Worm (Caenorhabditis elegans) whole organism, young adult: Measurements from ENCODE around the gene sde-2.

Experiments
- B0261.1 ChIP-seq: sonication (generic microtip); optimal IDR thresholded peaks from 2 replicates; lab custom pipeline; 2016; ENCODE audit warnings: mild to moderate bottlenecking, missing genetic modification characterization, moderate library complexity, missing compliant biosample characterization
- C17E4.6 ChIP-seq: fragments of 200-800 bp; sonication (Bioruptor generic); IDR thresholded peaks from 2 replicates; pipeline ENCODE4 v1.3.6; 2022; ENCODE audit warnings: missing genetic modification reagents, missing genetic modification characterization, missing compliant biosample characterization
- D2030.7 ChIP-seq: fragments of 200-800 bp; sonication (Bioruptor generic); IDR thresholded peaks from 2 replicates; pipeline ENCODE4 v1.3.6; 2022; ENCODE audit warnings: missing genetic modification reagents, missing genetic modification characterization, missing compliant biosample characterization
- F10E7.11 ChIP-seq: sonication (generic microtip); optimal IDR thresholded peaks from 2 replicates; lab custom pipeline; 2017; ENCODE audit warnings: mild to moderate bottlenecking, missing genetic modification characterization, moderate library complexity, missing compliant biosample characterization
- Y53F4B.3 ChIP-seq: fragments of 200-800 bp; sonication (Bioruptor generic); IDR thresholded peaks from 2 replicates; pipeline ENCODE4 v1.3.6; 2022; ENCODE audit warnings: missing genetic modification reagents, missing genetic modification characterization, missing compliant biosample characterization
- Y95B8A.8 ChIP-seq: fragments of 200-800 bp; sonication (Bioruptor generic); IDR thresholded peaks from 2 replicates; pipeline ENCODE4 v1.3.6; 2022; ENCODE audit warnings: missing genetic modification reagents, missing genetic modification characterization, missing compliant biosample characterization
- aptf-2 ChIP-seq: fragments of 200-800 bp; sonication (Bioruptor generic); conservative IDR thresholded peaks from 2 replicates; pipeline ENCODE4 v1.3.6; 2022; ENCODE audit warnings: missing genetic modification reagents, missing genetic modification characterization, missing compliant biosample characterization
- attf-3 ChIP-seq: fragments of 200-800 bp; sonication (Bioruptor generic); conservative IDR thresholded peaks from 2 replicates; pipeline ENCODE4 v1.3.6; 2022; ENCODE audit warnings: missing genetic modification reagents, missing genetic modification characterization, missing compliant biosample characterization
- bed-2 ChIP-seq: fragments of 200-800 bp; sonication (Bioruptor generic); IDR thresholded peaks from 2 replicates; pipeline ENCODE4 v1.3.6; 2022; ENCODE audit warnings: missing genetic modification reagents, missing genetic modification characterization, missing compliant biosample characterization
- ceh-27 ChIP-seq: fragments of 200-800 bp; sonication (Bioruptor generic); optimal IDR thresholded peaks from 2 replicates; lab custom pipeline; 2018; ENCODE audit warnings: mild to moderate bottlenecking, missing genetic modification characterization, moderate library complexity, missing compliant biosample characterization
- ets-4 ChIP-seq: fragments of 200-800 bp; sonication (Bioruptor generic); optimal IDR thresholded peaks from 2 replicates; lab custom pipeline; 2018; ENCODE audit warnings: mild to moderate bottlenecking, missing genetic modification characterization, missing compliant biosample characterization
- fkh-3 ChIP-seq: sonication (generic microtip); optimal IDR thresholded peaks from 2 replicates; lab custom pipeline; 2016; ENCODE audit warnings: mild to moderate bottlenecking, missing genetic modification characterization, missing compliant biosample characterization
- him-1 ChIP-seq: sonication (generic microtip); optimal IDR thresholded peaks from 2 replicates; lab custom pipeline; 2016; ENCODE audit warnings: missing genotype, missing genetic modification reagents, missing genetic modification characterization, missing compliant biosample characterization
- hrde-1 ChIP-seq: sonication (generic microtip); optimal IDR thresholded peaks from 2 replicates; lab custom pipeline; 2016; ENCODE audit warnings: missing genetic modification characterization, mild to moderate bottlenecking, missing compliant biosample characterization, moderate library complexity, missing genotype, missing genetic modification reagents, borderline replicate concordance
- hsf-1 ChIP-seq: fragments of 200-800 bp; sonication (Bioruptor generic); IDR thresholded peaks from 2 replicates; pipeline ENCODE4 v1.3.6; 2022; ENCODE audit warnings: missing genetic modification reagents, missing genetic modification characterization, missing compliant biosample characterization
- lag-1 ChIP-seq: fragments of 200-800 bp; sonication (Bioruptor generic); IDR thresholded peaks from 2 replicates; pipeline ENCODE4 v1.3.6; 2022; ENCODE audit warnings: missing genetic modification reagents, missing genetic modification characterization, missing compliant biosample characterization
- let-607 ChIP-seq, 2 experiments: fragments of 200-800 bp in 1 of 2; sonication (Bioruptor generic) in 1 of 2; sonication (generic microtip) in 1 of 2; optimal IDR thresholded peaks; 2 replicates each; lab custom pipeline; 2016 to 2018; ENCODE audit warnings: mild to moderate bottlenecking in 2 of 2, missing compliant biosample characterization in 2 of 2, missing genetic modification characterization in 2 of 2, moderate library complexity in 2 of 2, missing genotype in 1 of 2
- lin-54 ChIP-seq: fragments of 200-800 bp; sonication (Bioruptor generic); optimal IDR thresholded peaks from 2 replicates; lab custom pipeline; 2018; ENCODE audit warnings: mild to moderate bottlenecking, missing genetic modification characterization, missing compliant biosample characterization
- lsl-1 ChIP-seq: fragments of 200-800 bp; sonication (Bioruptor generic); optimal IDR thresholded peaks from 2 replicates; lab custom pipeline; 2018; ENCODE audit warnings: mild to moderate bottlenecking, missing genetic modification characterization, moderate library complexity, missing compliant biosample characterization
- madf-6 ChIP-seq: fragments of 200-800 bp; sonication (Bioruptor generic); IDR thresholded peaks from 2 replicates; pipeline ENCODE4 v1.3.6; 2022; ENCODE audit warnings: missing genetic modification reagents, missing genetic modification characterization, missing compliant biosample characterization
- madf-8 ChIP-seq: fragments of 200-800 bp; sonication (Bioruptor generic); conservative IDR thresholded peaks from 2 replicates; pipeline ENCODE4 v1.3.6; 2022; ENCODE audit warnings: missing genetic modification reagents, missing genetic modification characterization, missing compliant biosample characterization
- mcd-1 ChIP-seq: fragments of 200-800 bp; sonication (Bioruptor generic); IDR thresholded peaks from 2 replicates; pipeline ENCODE4 v1.3.6; 2022; ENCODE audit warnings: missing genetic modification reagents, missing genetic modification characterization, missing compliant biosample characterization
- mel-28 ChIP-seq: sonication (generic microtip); optimal IDR thresholded peaks from 2 replicates; lab custom pipeline; 2016; ENCODE audit warnings: borderline replicate concordance, mild to moderate bottlenecking, missing genetic modification characterization, missing compliant biosample characterization
- mxl-1 ChIP-seq: sonication (generic microtip); optimal IDR thresholded peaks from 2 replicates; lab custom pipeline; 2016; ENCODE audit warnings: missing genetic modification characterization, missing compliant biosample characterization
- snpc-3.4 ChIP-seq: sonication (generic microtip); optimal IDR thresholded peaks from 2 replicates; lab custom pipeline; 2017; ENCODE audit warnings: missing genetic modification characterization, mild to moderate bottlenecking, missing compliant biosample characterization, antibody characterized with exemption, moderate library complexity, missing genotype, missing genetic modification reagents
- snpc-4 ChIP-seq, 5 experiments: fragments of 150-350 bp in 1 of 5; sonication (generic microtip) in 4 of 5; optimal IDR thresholded peaks; 2 replicates each; lab custom pipeline; 2014 to 2018; ENCODE audit warnings: missing genetic modification characterization in 5 of 5, missing biosample characterization in 3 of 5, antibody characterized with exemption in 2 of 5, mild to moderate bottlenecking in 2 of 5, missing compliant biosample characterization in 2 of 5, missing genotype in 2 of 5, moderate library complexity in 2 of 5, missing genetic modification reagents in 1 of 5
- unc-62 ChIP-seq: fragments of 150-350 bp; optimal IDR thresholded peaks from 2 replicates; lab custom pipeline; 2014; ENCODE audit warnings: missing biosample characterization, missing genetic modification reagents, missing genetic modification characterization
- xnd-1 ChIP-seq: sonication (generic microtip); optimal IDR thresholded peaks from 2 replicates; lab custom pipeline; 2016; ENCODE audit warnings: missing genotype, missing genetic modification reagents, missing genetic modification characterization, missing compliant biosample characterization
- zim-3 ChIP-seq: sonication (generic microtip); optimal IDR thresholded peaks from 2 replicates; lab custom pipeline; 2017; ENCODE audit warnings: mild to moderate bottlenecking, missing genetic modification characterization, moderate library complexity, missing compliant biosample characterization

sde-2 gene

ce11 chrV:13589494-13590176 lies 37.7 kb upstream of the sde-2 start, which contains the start of the genes F53F4.2 and F53F4.18:
TSS of gene F53F4.2 (minus strand) at chrV:13589594.
TSS of gene F53F4.18 (plus strand) at chrV:13590126.
- TF ChIP-seq zim-3 (tag; lab: Kevin White, UChicago) (no peak), C17E4.6 (GFP tag; lab: Robert Waterston, UW) (no peak), Y53F4B.3 (GFP tag; lab: Robert Waterston, UW) (no peak)

- TF ChIP-seq mcd-1 (GFP tag; lab: Robert Waterston, UW) (peak; percentile 92), lag-1 (GFP tag; lab: Robert Waterston, UW) (no peak), bed-2 (GFP tag; lab: Robert Waterston, UW) (no peak), ets-4 (no peak), let-607 (tag; optimal IDR thresholded peaks at IDR 0.05; lab: Kevin White, UChicago) (no peak), ceh-27 (GFP tag; lab: Kevin White, UChicago) (no peak), lsl-1 (GFP tag; lab: Kevin White, UChicago) (peak; percentile 32), C17E4.6 (GFP tag; lab: Robert Waterston, UW) (no peak), Y95B8A.8 (GFP tag; lab: Robert Waterston, UW) (no peak), unc-62 (GFP tag; lab: Kevin White, UChicago) (no peak), madf-8 (GFP tag; lab: Robert Waterston, UW) (peak; percentile 90), F10E7.11 (tag; lab: Kevin White, UChicago) (no peak), aptf-2 (GFP tag; lab: Robert Waterston, UW) (no peak), D2030.7 (no peak), B0261.1 (no peak), lin-54 (GFP tag; lab: Kevin White, UChicago) (no peak), mxl-1 (tag; lab: Kevin White, UChicago) (no peak), snpc-4 (GFP tag; optimal IDR thresholded peaks at IDR 0.05; lab: Kevin White, UChicago) (no peak), snpc-4 (tag; optimal IDR thresholded peaks at IDR 0.05; lab: Kevin White, UChicago) (no peak), xnd-1 (tag; lab: Kevin White, UChicago) (peak; percentile 79), him-1 (peak; percentile 36), madf-6 (GFP tag; lab: Robert Waterston, UW) (peak; percentile 92), hrde-1 (tag; lab: Kevin White, UChicago) (no peak), attf-3 (GFP tag; lab: Robert Waterston, UW) (0 out of 2 replicates have a peak, but pooled peaks have one; percentile 19), mel-28 (tag; lab: Kevin White, UChicago) (no peak), snpc-3.4 (peak; percentile 0)
Observed at ce11 chrV:13591504-13592174, 35.7 kb upstream of the sde-2 start, which contains the start of gene tbcb-1. TSS of gene tbcb-1 (plus strand) at chrV:13592124.

- no peak for TF ChIP-seq B0261.1
- 0 out of 2 replicates have a peak, but pooled peaks have one; percentile 18 for TF ChIP-seq Y95B8A.8 (GFP tag; lab: Robert Waterston, UW)
- peak; percentile 47; the same call in 1 of the 2 replicates for TF ChIP-seq madf-6 (GFP tag; lab: Robert Waterston, UW)
Observed at ce11 chrV:13593083-13593482, 34.3 kb upstream of the sde-2 start, which contains the start of gene F53F4.4. TSS of gene F53F4.4 (plus strand) at chrV:13593383.

- no peak for TF ChIP-seq fkh-3
- TF ChIP-seq hsf-1 (GFP tag; lab: Robert Waterston, UW) = no peak
- TF ChIP-seq lag-1 (GFP tag; lab: Robert Waterston, UW) = no peak
Observed at ce11 chrV:13598370-13598769, 29.0 kb upstream of the sde-2 start.
